Worm (Caenorhabditis elegans) whole organism, L3 larva: ENCODE results near the gene T28D6.3.

Experiments used
- R02D3.7 ChIP-seq: fragments of 150-350 bp; optimal IDR thresholded peaks from 2 replicates; lab custom pipeline; 2014; ENCODE audit warnings: missing biosample characterization, missing genetic modification characterization
- ZK546.5 ChIP-seq: sonication (generic microtip); optimal IDR thresholded peaks from 2 replicates; lab custom pipeline; 2017; ENCODE audit warnings: missing biosample characterization, missing genetic modification characterization
- ceh-82 ChIP-seq: fragments of 150-350 bp; optimal IDR thresholded peaks from 2 replicates; lab custom pipeline; 2014; ENCODE audit warnings: missing biosample characterization, missing genetic modification characterization
- egl-27 ChIP-seq: sonication (generic microtip); optimal IDR thresholded peaks from 4 replicates; lab custom pipeline; 2017; ENCODE audit warnings: missing biosample characterization, missing genetic modification reagents, missing genetic modification characterization
- fkh-10 ChIP-seq: sonication (generic microtip); optimal IDR thresholded peaks from 2 replicates; lab custom pipeline; 2017; ENCODE audit warnings: missing biosample characterization, missing genetic modification reagents, missing genetic modification characterization
- fos-1 ChIP-seq: fragments of 150-350 bp; optimal IDR thresholded peaks from 2 replicates; lab custom pipeline; 2014; ENCODE audit warnings: missing biosample characterization, missing genetic modification characterization
- nhr-25 ChIP-seq: sonication (generic microtip); optimal IDR thresholded peaks from 2 replicates; lab custom pipeline; 2017; ENCODE audit warnings: missing biosample characterization, missing genetic modification characterization
- nhr-28 ChIP-seq: fragments of 150-350 bp; optimal IDR thresholded peaks from 2 replicates; lab custom pipeline; 2014; ENCODE audit warnings: missing biosample characterization, missing genetic modification characterization
- pha-4 ChIP-seq: fragments of 150-350 bp; optimal IDR thresholded peaks from 2 replicates; lab custom pipeline; 2014; ENCODE audit warnings: missing biosample characterization, missing genetic modification reagents, missing genetic modification characterization
- pqm-1 ChIP-seq: fragments of 150-350 bp; optimal IDR thresholded peaks from 2 replicates; lab custom pipeline; 2017; ENCODE audit warnings: missing biosample characterization, missing genetic modification characterization, inconsistent platforms
- unc-62 ChIP-seq: fragments of 150-350 bp; sonication (generic microtip); optimal IDR thresholded peaks from 4 replicates; lab custom pipeline; 2014; ENCODE audit warnings: missing biosample characterization, missing genetic modification reagents, missing genetic modification characterization
- zag-1 ChIP-seq: fragments of 150-350 bp; optimal IDR thresholded peaks from 2 replicates; lab custom pipeline; 2014; ENCODE audit warnings: missing biosample characterization, missing genetic modification characterization
- ztf-11 ChIP-seq: fragments of 150-350 bp; optimal IDR thresholded peaks from 2 replicates; lab custom pipeline; 2014; ENCODE audit warnings: missing biosample characterization, missing genetic modification characterization
- ztf-4 ChIP-seq: fragments of 150-350 bp; optimal IDR thresholded peaks from 2 replicates; lab custom pipeline; 2014; ENCODE audit warnings: missing biosample characterization, missing genetic modification characterization

ce11 chrIII:11392740-11393139 lies 26.2 kb downstream of the T28D6.3 start:
- no peak for TF ChIP-seq unc-62 (GFP tag; lab: Kevin White, UChicago)
- no peak for TF ChIP-seq R02D3.7 (tag; lab: Kevin White, UChicago)
- no peak for TF ChIP-seq nhr-28 (tag; lab: Kevin White, UChicago)
- no peak for TF ChIP-seq pqm-1 (tag; lab: Kevin White, UChicago)
- TF ChIP-seq ZK546.5 (tag; lab: Kevin White, UChicago) = no peak
- no peak for TF ChIP-seq egl-27
- no peak for TF ChIP-seq pha-4 (tag; lab: Kevin White, UChicago)
- TF ChIP-seq fkh-10 (GFP tag; lab: Kevin White, UChicago) = no peak
- TF ChIP-seq nhr-25 = no peak
- no peak for TF ChIP-seq zag-1 (tag; lab: Kevin White, UChicago)
- TF ChIP-seq fos-1 = no peak
- TF ChIP-seq ztf-4 (tag; lab: Kevin White, UChicago) = no peak
- no peak for TF ChIP-seq ztf-11 (tag; lab: Kevin White, UChicago)
- TF ChIP-seq ceh-82 (tag; lab: Kevin White, UChicago) = no peak
